Fruit fly (Drosophila melanogaster) whole organism, embryonic: ENCODE data around the gene CG18131.
A peak's percentile ranks its signal among the peaks of the same experiment; 100 is the strongest.

Experiments used
- Abd-B ChIP-seq: fragments of 200-800 bp; sonication (Bioruptor generic); optimal IDR thresholded peaks from 2 replicates; lab custom pipeline; 2018; ENCODE audit warnings: missing biosample characterization, mild to moderate bottlenecking, missing genetic modification characterization, moderate library complexity
- Atf-2 ChIP-seq: fragments of 200-800 bp; sonication (Bioruptor generic); optimal IDR thresholded peaks from 2 replicates; lab custom pipeline; 2016; ENCODE audit warnings: missing biosample characterization, missing genetic modification characterization
- Bgb ChIP-seq: fragments of 200-800 bp; sonication (Bioruptor generic); IDR thresholded peaks from 2 replicates; pipeline ENCODE4 v1.3.6; 2022; ENCODE audit warnings: missing biosample characterization, missing genetic modification characterization; ENCODE audit not compliant: partially characterized antibody
- CG12071 ChIP-seq: fragments of 200-800 bp; sonication (Bioruptor generic); optimal IDR thresholded peaks from 3 replicates; lab custom pipeline; 2018; ENCODE audit warnings: missing biosample characterization, mild to moderate bottlenecking, missing genetic modification characterization
- CG12769 ChIP-seq: fragments of 200-800 bp; sonication (Bioruptor generic); optimal IDR thresholded peaks from 2 replicates; lab custom pipeline; 2019; ENCODE audit warnings: missing biosample characterization, mild to moderate bottlenecking, missing genetic modification characterization, moderate library complexity
- CG14710 ChIP-seq: fragments of 200-800 bp; sonication (Bioruptor generic); optimal IDR thresholded peaks from 3 replicates; lab custom pipeline; 2019; ENCODE audit warnings: missing biosample characterization, mild to moderate bottlenecking, missing genetic modification characterization, moderate library complexity
- CG1603 ChIP-seq: fragments of 200-800 bp; sonication (Bioruptor generic); optimal IDR thresholded peaks from 2 replicates; lab custom pipeline; 2019; ENCODE audit warnings: missing biosample characterization, mild to moderate bottlenecking, missing genetic modification characterization, moderate library complexity
- CG1792 ChIP-seq: fragments of 200-800 bp; sonication (Bioruptor generic); optimal IDR thresholded peaks from 2 replicates; lab custom pipeline; 2016; ENCODE audit warnings: missing biosample characterization, missing genetic modification characterization
- CG18599 ChIP-seq: fragments of 200-800 bp; sonication (Bioruptor generic); optimal IDR thresholded peaks from 3 replicates; lab custom pipeline; 2017; ENCODE audit warnings: missing biosample characterization, missing genetic modification characterization, mild to moderate bottlenecking, moderate library complexity, missing genetic modification reagents
- CG4617 ChIP-seq: fragments of 200-800 bp; sonication (Bioruptor generic); optimal IDR thresholded peaks from 3 replicates; lab custom pipeline; 2016; ENCODE audit warnings: missing biosample characterization, missing genetic modification characterization, borderline replicate concordance
- CG4820 ChIP-seq: fragments of 200-800 bp; sonication (Bioruptor generic); optimal IDR thresholded peaks from 3 replicates; lab custom pipeline; 2016; ENCODE audit warnings: missing biosample characterization, missing genetic modification characterization
- CG5180 ChIP-seq: fragments of 200-800 bp; sonication (Bioruptor generic); optimal IDR thresholded peaks from 3 replicates; lab custom pipeline; 2017; ENCODE audit warnings: missing biosample characterization, missing genetic modification characterization, mild to moderate bottlenecking, moderate library complexity, missing genetic modification reagents
- CG6175 ChIP-seq: fragments of 200-800 bp; sonication (Bioruptor generic); IDR thresholded peaks from 3 replicates; pipeline ENCODE4 v1.3.6; 2022; ENCODE audit warnings: missing biosample characterization, missing genetic modification characterization
- CG6854 ChIP-seq: fragments of 200-800 bp; sonication (Bioruptor generic); optimal IDR thresholded peaks from 3 replicates; lab custom pipeline; 2017; ENCODE audit warnings: missing biosample characterization, mild to moderate bottlenecking, missing genetic modification characterization
- CG7271 ChIP-seq: fragments of 200-800 bp; sonication (Bioruptor generic); optimal IDR thresholded peaks from 2 replicates; lab custom pipeline; 2018; ENCODE audit warnings: missing biosample characterization, mild to moderate bottlenecking, missing genetic modification characterization, moderate library complexity
- CG8944 ChIP-seq: fragments of 200-800 bp; sonication (Bioruptor generic); optimal IDR thresholded peaks from 3 replicates; lab custom pipeline; 2016; ENCODE audit warnings: missing biosample characterization, missing genetic modification characterization
- CG9215 ChIP-seq: fragments of 200-800 bp; sonication (Bioruptor generic); IDR thresholded peaks from 2 replicates; pipeline ENCODE4 v1.3.6; 2022; ENCODE audit warnings: missing biosample characterization, missing genetic modification characterization
- CG9876 ChIP-seq: fragments of 200-800 bp; sonication (Bioruptor generic); optimal IDR thresholded peaks from 2 replicates; lab custom pipeline; 2016; ENCODE audit warnings: missing biosample characterization, missing genetic modification characterization
- Camta ChIP-seq: fragments of 200-800 bp; sonication (Bioruptor generic); optimal IDR thresholded peaks from 2 replicates; lab custom pipeline; 2016; ENCODE audit warnings: missing biosample characterization, missing genetic modification characterization
- GATAe ChIP-seq: fragments of 200-800 bp; sonication (Bioruptor generic); conservative IDR thresholded peaks from 2 replicates; pipeline ENCODE4 v1.3.6; 2022; ENCODE audit warnings: missing biosample characterization, missing genetic modification characterization
- Hand ChIP-seq: fragments of 200-800 bp; sonication (Bioruptor generic); optimal IDR thresholded peaks from 2 replicates; lab custom pipeline; 2017; ENCODE audit warnings: mild to moderate bottlenecking, missing biosample characterization, missing genetic modification reagents, missing genetic modification characterization
- Hsf ChIP-seq: fragments of 200-800 bp; sonication (Bioruptor generic); optimal IDR thresholded peaks from 3 replicates; lab custom pipeline; 2016; ENCODE audit warnings: missing biosample characterization, missing genetic modification characterization
- Lhr ChIP-seq: fragments of 200-800 bp; sonication (Bioruptor generic); optimal IDR thresholded peaks from 3 replicates; lab custom pipeline; 2017; ENCODE audit warnings: mild to moderate bottlenecking, missing biosample characterization, missing genetic modification reagents, missing genetic modification characterization
- NC2α ChIP-seq: fragments of 200-800 bp; sonication (Bioruptor generic); optimal IDR thresholded peaks from 2 replicates; lab custom pipeline; 2016; ENCODE audit warnings: missing biosample characterization, missing genetic modification characterization
- Rfx ChIP-seq: fragments of 200-800 bp; sonication (Bioruptor generic); IDR thresholded peaks from 2 replicates; pipeline ENCODE4 v1.3.6; 2022; ENCODE audit warnings: missing biosample characterization, missing genetic modification characterization
- ase ChIP-seq: fragments of 200-800 bp; sonication (Bioruptor generic); IDR thresholded peaks from 3 replicates; pipeline ENCODE4 v1.3.6; 2022; ENCODE audit warnings: missing biosample characterization, missing genetic modification characterization
- bbx ChIP-seq: fragments of 200-800 bp; sonication (Bioruptor generic); IDR thresholded peaks from 2 replicates; pipeline ENCODE4 v1.3.6; 2022; ENCODE audit warnings: missing biosample characterization, missing genetic modification characterization; ENCODE audit not compliant: partially characterized antibody
- bigmax ChIP-seq: fragments of 200-800 bp; sonication (Bioruptor generic); optimal IDR thresholded peaks from 2 replicates; lab custom pipeline; 2018; ENCODE audit warnings: missing biosample characterization, mild to moderate bottlenecking, missing genetic modification characterization
- bsh ChIP-seq, 2 experiments: fragments of 200-800 bp; sonication (Bioruptor generic); optimal IDR thresholded peaks; 2 replicates each; lab custom pipeline; 2017 to 2018; ENCODE audit warnings: mild to moderate bottlenecking in 2 of 2, missing biosample characterization in 2 of 2, missing genetic modification characterization in 2 of 2, moderate library complexity in 1 of 2
- cas ChIP-seq: fragments of 200-800 bp; sonication (Bioruptor generic); IDR thresholded peaks from 2 replicates; pipeline ENCODE4 v1.3.6; 2022; ENCODE audit warnings: missing biosample characterization, missing genetic modification characterization
- cato ChIP-seq: fragments of 200-800 bp; sonication (Bioruptor generic); optimal IDR thresholded peaks from 2 replicates; lab custom pipeline; 2016; ENCODE audit warnings: missing biosample characterization, missing genetic modification characterization, borderline replicate concordance
- ci ChIP-seq: fragments of 200-800 bp; sonication (Bioruptor generic); IDR thresholded peaks from 3 replicates; pipeline ENCODE4 v1.3.6; 2022; ENCODE audit warnings: missing biosample characterization, missing genetic modification characterization
- ems ChIP-seq: fragments of 200-800 bp; sonication (Bioruptor generic); optimal IDR thresholded peaks from 3 replicates; lab custom pipeline; 2016; ENCODE audit warnings: missing biosample characterization, missing genetic modification characterization
- fd3F ChIP-seq: fragments of 200-800 bp; sonication (Bioruptor generic); optimal IDR thresholded peaks from 2 replicates; lab custom pipeline; 2018; ENCODE audit warnings: missing biosample characterization, mild to moderate bottlenecking, missing genetic modification characterization, moderate library complexity
- gt ChIP-seq: fragments of 200-800 bp; sonication (Bioruptor generic); IDR thresholded peaks from 2 replicates; pipeline ENCODE4 v1.3.6; 2022; ENCODE audit warnings: missing biosample characterization, missing genetic modification characterization
- lbe ChIP-seq: fragments of 200-800 bp; sonication (Bioruptor generic); optimal IDR thresholded peaks from 2 replicates; lab custom pipeline; 2016; ENCODE audit warnings: missing biosample characterization, mild to moderate bottlenecking, missing genetic modification characterization
- lola ChIP-seq, 3 experiments: fragments of >200 bp in 2 of 3; fragments of 200-800 bp in 1 of 3; sonication (Bioruptor generic) in 1 of 3; optimal IDR thresholded peaks; 2 replicates each; lab custom pipeline; 2017 to 2019; ENCODE audit warnings: missing biosample characterization in 3 of 3, missing genetic modification characterization in 3 of 3, mild to moderate bottlenecking in 1 of 3, moderate library complexity in 1 of 3
- mam ChIP-seq: fragments of 200-800 bp; sonication (Bioruptor generic); optimal IDR thresholded peaks from 3 replicates; lab custom pipeline; 2016; ENCODE audit warnings: missing biosample characterization, missing genetic modification characterization
- nerfin-2 ChIP-seq: fragments of 200-800 bp; sonication (Bioruptor generic); IDR thresholded peaks from 2 replicates; pipeline ENCODE4 v1.3.6; 2022; ENCODE audit warnings: missing biosample characterization, missing genetic modification characterization; ENCODE audit not compliant: partially characterized antibody
- pros ChIP-seq: fragments of 200-800 bp; sonication (Bioruptor generic); optimal IDR thresholded peaks from 3 replicates; lab custom pipeline; 2019; ENCODE audit warnings: missing biosample characterization, mild to moderate bottlenecking, missing genetic modification characterization, moderate library complexity
- pzg ChIP-seq: fragments of 200-800 bp; sonication (Bioruptor generic); optimal IDR thresholded peaks from 3 replicates; lab custom pipeline; 2018; ENCODE audit warnings: missing biosample characterization, mild to moderate bottlenecking, missing genetic modification characterization, moderate library complexity
- ro ChIP-seq: fragments of 200-800 bp; sonication (Bioruptor generic); IDR thresholded peaks from 2 replicates; pipeline ENCODE4 v1.3.6; 2022; ENCODE audit warnings: missing biosample characterization, missing genetic modification characterization
- sc ChIP-seq, 3 experiments: fragments of >200 bp in 2 of 3; fragments of 200-800 bp in 1 of 3; sonication (Bioruptor generic) in 1 of 3; optimal IDR thresholded peaks; 2 replicates in 2 of 3; 3 replicates in 1 of 3; lab custom pipeline; 2017; ENCODE audit warnings: mild to moderate bottlenecking in 1 of 3, missing biosample characterization in 1 of 3, missing genetic modification characterization in 1 of 3, missing genetic modification reagents in 1 of 3
- sens-2 ChIP-seq: fragments of 200-800 bp; sonication (Bioruptor generic); IDR thresholded peaks from 2 replicates; pipeline ENCODE4 v1.3.6; 2022; ENCODE audit warnings: missing biosample characterization, missing genetic modification characterization
- slbo ChIP-seq: fragments of 200-800 bp; sonication (Bioruptor generic); IDR thresholded peaks from 2 replicates; pipeline ENCODE4 v1.3.6; 2022; ENCODE audit warnings: missing biosample characterization, missing genetic modification characterization
- ssp ChIP-seq: fragments of 200-800 bp; sonication (Bioruptor generic); IDR thresholded peaks from 2 replicates; pipeline ENCODE4 v1.3.6; 2022; ENCODE audit warnings: missing biosample characterization, missing genetic modification characterization
- tll ChIP-seq, 2 experiments: fragments of 200-800 bp in 1 of 2; fragments of >200 bp in 1 of 2; sonication (Bioruptor generic) in 1 of 2; optimal IDR thresholded peaks; 2 replicates each; lab custom pipeline; 2017 to 2019; ENCODE audit warnings: missing biosample characterization in 2 of 2, missing genetic modification characterization in 2 of 2, mild to moderate bottlenecking in 1 of 2, moderate library complexity in 1 of 2
- toy ChIP-seq: fragments of 200-800 bp; sonication (Bioruptor generic); IDR thresholded peaks from 2 replicates; pipeline ENCODE4 v1.3.6; 2022; ENCODE audit warnings: missing biosample characterization, missing genetic modification characterization
- unpg ChIP-seq: fragments of 200-800 bp; sonication (Bioruptor generic); optimal IDR thresholded peaks from 3 replicates; lab custom pipeline; 2018; ENCODE audit warnings: missing biosample characterization, mild to moderate bottlenecking, missing genetic modification characterization, moderate library complexity
- zfh2 ChIP-seq: fragments of 200-800 bp; sonication (Bioruptor generic); optimal IDR thresholded peaks from 2 replicates; lab custom pipeline; 2016; ENCODE audit warnings: missing biosample characterization, missing genetic modification characterization

Gene CG18131

DNA sequence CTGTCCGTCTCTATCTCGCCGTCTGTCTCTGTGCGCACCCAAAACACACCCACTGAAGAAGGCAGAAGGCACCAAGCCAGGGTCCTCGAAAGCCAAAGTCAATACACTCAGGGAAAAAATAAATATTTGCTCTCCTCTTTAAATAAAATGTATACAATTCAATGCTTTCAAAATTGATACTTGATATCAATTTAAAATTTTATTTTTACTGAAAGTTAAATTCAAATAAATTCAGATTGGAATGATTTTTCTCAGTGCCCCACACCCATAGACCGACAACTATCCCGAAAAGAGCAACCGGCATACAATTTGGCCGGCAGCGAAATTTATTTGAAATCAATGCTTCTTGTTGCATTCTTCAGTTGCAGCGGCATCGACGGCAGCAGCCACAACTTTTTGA is 43.6 kb downstream of the CG18131 start (continued):
- TF ChIP-seq Hsf (GFP tag; lab: Kevin White, UChicago), result no peak
- TF ChIP-seq Rfx (GFP tag; lab: Robert Waterston, UW), result no peak
- TF ChIP-seq pros, result no peak
- TF ChIP-seq CG4617 (GFP tag; lab: Kevin White, UChicago), result no peak
- no peak for TF ChIP-seq bbx (GFP tag; lab: Robert Waterston, UW)
- no peak for TF ChIP-seq mam (GFP tag; lab: Kevin White, UChicago)
- TF ChIP-seq Abd-B (GFP tag; lab: Kevin White, UChicago), result no peak
- TF ChIP-seq ase (GFP tag; lab: Robert Waterston, UW), result no peak
- TF ChIP-seq CG14710 (tag; lab: Kevin White, UChicago), result peak; percentile 24
- no peak for TF ChIP-seq CG9876 (GFP tag; lab: Kevin White, UChicago)
- TF ChIP-seq CG5180, result no peak
- TF ChIP-seq CG12071 (GFP tag; lab: Kevin White, UChicago), result no peak
- TF ChIP-seq CG7271 (tag; lab: Kevin White, UChicago), result peak; percentile 52
- TF ChIP-seq cas, result no peak
- no peak for TF ChIP-seq slbo
- no peak for TF ChIP-seq pzg (GFP tag; lab: Kevin White, UChicago)
- TF ChIP-seq ro (GFP tag; lab: Robert Waterston, UW), result no peak
- no peak for TF ChIP-seq CG8944 (GFP tag; lab: Kevin White, UChicago)
- TF ChIP-seq nerfin-2 (GFP tag; lab: Robert Waterston, UW), result no peak
- no peak for TF ChIP-seq zfh2 (GFP tag; lab: Kevin White, UChicago)
- TF ChIP-seq CG9215, result no peak
- no peak for TF ChIP-seq sens-2
- no peak for TF ChIP-seq Lhr (GFP tag; lab: Kevin White, UChicago)
- TF ChIP-seq ssp (GFP tag; lab: Robert Waterston, UW), result 0 out of 2 replicates have a peak, but pooled peaks have one; percentile 14
- TF ChIP-seq Hand (GFP tag; lab: Kevin White, UChicago), result no peak
- TF ChIP-seq sc (optimal IDR thresholded peaks at IDR 0.05; lab: Kevin White, UChicago), result no peak
- TF ChIP-seq sc (GFP tag; optimal IDR thresholded peaks at IDR 0.05; lab: Kevin White, UChicago), result no peak
- TF ChIP-seq ci (GFP tag; lab: Robert Waterston, UW), result no peak
- no peak for TF ChIP-seq CG12769 (tag; lab: Kevin White, UChicago)
- no peak for TF ChIP-seq Atf-2
- no peak for TF ChIP-seq lbe
- TF ChIP-seq GATAe (GFP tag; lab: Robert Waterston, UW), result no peak
- no peak for TF ChIP-seq Bgb
- no peak for TF ChIP-seq NC2α
- peak; percentile 7 for TF ChIP-seq CG1603 (tag; lab: Kevin White, UChicago)
- TF ChIP-seq toy (GFP tag; lab: Robert Waterston, UW), result no peak
- TF ChIP-seq fd3F, result no peak
- peak; percentile 21 for TF ChIP-seq unpg
- no peak for TF ChIP-seq ems (GFP tag; lab: Kevin White, UChicago)
- TF ChIP-seq CG6854 (GFP tag; lab: Kevin White, UChicago), result no peak
- TF ChIP-seq tll (GFP tag; optimal IDR thresholded peaks at IDR 0.05; lab: Kevin White, UChicago), result peak in 1 of 2 experiments; percentile 33
- TF ChIP-seq gt (GFP tag; lab: Robert Waterston, UW), result no peak
- TF ChIP-seq CG18599 (GFP tag; lab: Kevin White, UChicago), result no peak
- peak; percentile 28 to 33 for TF ChIP-seq bsh (GFP tag; optimal IDR thresholded peaks at IDR 0.05; lab: Kevin White, UChicago)
- TF ChIP-seq Camta (GFP tag; lab: Kevin White, UChicago), result no peak
- TF ChIP-seq lola (GFP tag; optimal IDR thresholded peaks at IDR 0.05; lab: Kevin White, UChicago), result peak in 1 of 3 experiments; percentile 23
- TF ChIP-seq cato (GFP tag; lab: Kevin White, UChicago), result no peak
- no peak for TF ChIP-seq bigmax (GFP tag; lab: Kevin White, UChicago)
- no peak for TF ChIP-seq CG6175
- no peak for TF ChIP-seq CG1792 (GFP tag; lab: Kevin White, UChicago)
- TF ChIP-seq CG4820, result no peak
